Fruit fly (Drosophila melanogaster) whole organism, prepupa: Measurements from ENCODE around the gene bun.
A peak's percentile ranks its signal among the peaks of the same experiment; 100 is the strongest.

Experiments
- Blimp-1 ChIP-seq: fragments of 200-800 bp; sonication (Bioruptor generic); optimal IDR thresholded peaks from 3 replicates; lab custom pipeline; 2017; ENCODE audit warnings: missing biosample characterization, missing genetic modification characterization, mild to moderate bottlenecking, moderate library complexity, missing genetic modification reagents
- CG11902 ChIP-seq: fragments of 200-800 bp; sonication (Bioruptor generic); optimal IDR thresholded peaks from 3 replicates; lab custom pipeline; 2016; ENCODE audit warnings: missing biosample characterization, missing genetic modification characterization
- CG15336 ChIP-seq: fragments of 200-800 bp; sonication (Bioruptor generic); IDR thresholded peaks from 2 replicates; pipeline ENCODE4 v1.3.6; 2022; ENCODE audit warnings: missing biosample characterization, missing genetic modification characterization
- CG1621 ChIP-seq: fragments of 200-800 bp; sonication (Bioruptor generic); optimal IDR thresholded peaks from 3 replicates; lab custom pipeline; 2018; ENCODE audit warnings: missing biosample characterization, mild to moderate bottlenecking, missing genetic modification characterization
- CG6163 ChIP-seq: fragments of 200-800 bp; sonication (Bioruptor generic); IDR thresholded peaks from 3 replicates; pipeline ENCODE4 v1.3.6; 2022; ENCODE audit warnings: missing biosample characterization, missing genetic modification characterization
- CG6276 ChIP-seq: fragments of 200-800 bp; sonication (Bioruptor generic); optimal IDR thresholded peaks from 2 replicates; lab custom pipeline; 2017; ENCODE audit warnings: missing biosample characterization, mild to moderate bottlenecking, missing genetic modification characterization
- CG8119 ChIP-seq: fragments of 200-800 bp; sonication (Bioruptor generic); IDR thresholded peaks from 3 replicates; pipeline ENCODE4 v1.3.6; 2022; ENCODE audit warnings: missing biosample characterization, missing genetic modification characterization
- CG8319 ChIP-seq: fragments of 200-800 bp; sonication (Bioruptor generic); optimal IDR thresholded peaks from 3 replicates; lab custom pipeline; 2016; ENCODE audit warnings: missing biosample characterization, missing genetic modification characterization
- Eip78C ChIP-seq: fragments of 200-800 bp; sonication (Bioruptor generic); peaks from one replicate; lab custom pipeline; 2016; ENCODE audit warnings: missing biosample characterization, missing genetic modification characterization
- Eip93F ChIP-seq: fragments of 200-800 bp; sonication (Bioruptor generic); optimal IDR thresholded peaks from 2 replicates; lab custom pipeline; 2016; ENCODE audit warnings: missing biosample characterization, mild to moderate bottlenecking, missing genetic modification characterization
- Ets21C ChIP-seq: fragments of 200-800 bp; sonication (Bioruptor generic); optimal IDR thresholded peaks from 3 replicates; lab custom pipeline; 2016; ENCODE audit warnings: missing biosample characterization, missing genetic modification characterization
- Hr38 ChIP-seq: sonication (Bioruptor generic); optimal IDR thresholded peaks from 2 replicates; lab custom pipeline; 2016; ENCODE audit warnings: missing biosample characterization, missing genetic modification characterization
- Hr39 ChIP-seq: fragments of 200-800 bp; sonication (Bioruptor generic); optimal IDR thresholded peaks from 2 replicates; lab custom pipeline; 2016; ENCODE audit warnings: missing biosample characterization, missing genetic modification characterization
- Lpt ChIP-seq: fragments of 200-800 bp; sonication (Bioruptor generic); optimal IDR thresholded peaks from 3 replicates; lab custom pipeline; 2016; ENCODE audit warnings: missing biosample characterization, missing genetic modification characterization
- Met ChIP-seq: fragments of 200-800 bp; sonication (Bioruptor generic); optimal IDR thresholded peaks from 3 replicates; lab custom pipeline; 2016; ENCODE audit warnings: missing biosample characterization, missing genetic modification characterization
- Sox14 ChIP-seq: fragments of 200-800 bp; sonication (Bioruptor generic); optimal IDR thresholded peaks from 3 replicates; lab custom pipeline; 2016; ENCODE audit warnings: missing biosample characterization, missing genetic modification characterization
- achi ChIP-seq: fragments of 200-800 bp; sonication (Bioruptor generic); optimal IDR thresholded peaks from 3 replicates; lab custom pipeline; 2016; ENCODE audit warnings: missing biosample characterization, missing genetic modification characterization
- dac ChIP-seq: fragments of 200-800 bp; sonication (Bioruptor generic); optimal IDR thresholded peaks from 2 replicates; lab custom pipeline; 2017; ENCODE audit warnings: missing biosample characterization, mild to moderate bottlenecking, missing genetic modification characterization
- eg ChIP-seq: fragments of 200-800 bp; sonication (Bioruptor generic); IDR thresholded peaks from 3 replicates; pipeline ENCODE4 v1.3.6; 2022; ENCODE audit warnings: missing biosample characterization, missing genetic modification characterization
- fd59A ChIP-seq: fragments of 200-800 bp; sonication (Bioruptor generic); optimal IDR thresholded peaks from 2 replicates; lab custom pipeline; 2017; ENCODE audit warnings: missing biosample characterization, mild to moderate bottlenecking, missing genetic modification characterization, missing genetic modification reagents
- fd85E ChIP-seq: fragments of 200-800 bp; sonication (Bioruptor generic); optimal IDR thresholded peaks from 3 replicates; lab custom pipeline; 2016; ENCODE audit warnings: missing biosample characterization, missing genetic modification characterization
- fkh ChIP-seq: fragments of 200-800 bp; sonication (Bioruptor generic); optimal IDR thresholded peaks from 3 replicates; lab custom pipeline; 2017; ENCODE audit warnings: missing biosample characterization, mild to moderate bottlenecking, missing genetic modification characterization, moderate library complexity
- lz ChIP-seq: fragments of 200-800 bp; sonication (Bioruptor generic); optimal IDR thresholded peaks from 3 replicates; lab custom pipeline; 2016; ENCODE audit warnings: missing biosample characterization, missing genetic modification characterization
- pdm3 ChIP-seq: fragments of 200-800 bp; sonication (Bioruptor generic); optimal IDR thresholded peaks from 3 replicates; lab custom pipeline; 2016; ENCODE audit warnings: missing biosample characterization, missing genetic modification characterization
- svp ChIP-seq: fragments of 200-800 bp; sonication (Bioruptor generic); peaks from one replicate; lab custom pipeline; 2016; ENCODE audit warnings: missing biosample characterization, missing genetic modification characterization
- vri ChIP-seq: fragments of 200-800 bp; sonication (Bioruptor generic); optimal IDR thresholded peaks from 3 replicates; lab custom pipeline; 2016; ENCODE audit warnings: missing biosample characterization, mild to moderate bottlenecking, missing genetic modification characterization

The bun gene

dm6 chr2L:12475308-12475707, 71.1 kb downstream of the bun start (continued):
- peak; percentile 84 for TF ChIP-seq svp (GFP tag; lab: Kevin White, UChicago)
- no peak for TF ChIP-seq fd85E
- peak; percentile 25 for TF ChIP-seq CG6276 (GFP tag; lab: Kevin White, UChicago)
- peak; percentile 46 for TF ChIP-seq Sox14

dm6 chr2L:12474212-12474891, 72.1 kb downstream of the bun start:
- TF ChIP-seq CG6276 (GFP tag; lab: Kevin White, UChicago) = peak; percentile 27
- TF ChIP-seq svp (GFP tag; lab: Kevin White, UChicago) = peak; percentile 5
- TF ChIP-seq vri (GFP tag; lab: Kevin White, UChicago) = peak; percentile 48
- peak; percentile 54 for TF ChIP-seq Eip78C
- TF ChIP-seq fd59A (GFP tag; lab: Kevin White, UChicago) = no peak
- peak; percentile 32 for TF ChIP-seq fkh (GFP tag; lab: Kevin White, UChicago)

dm6 chr2L:12473583-12473982, 72.8 kb downstream of the bun start:
- peak; percentile 59 for TF ChIP-seq fkh (GFP tag; lab: Kevin White, UChicago)
- no peak for TF ChIP-seq Lpt (GFP tag; lab: Kevin White, UChicago)
- no peak for TF ChIP-seq Met (GFP tag; lab: Kevin White, UChicago)
- no peak for TF ChIP-seq pdm3 (GFP tag; lab: Kevin White, UChicago)
- TF ChIP-seq Eip93F = no peak

- no peak for TF ChIP-seq lz (GFP tag; lab: Kevin White, UChicago)
- TF ChIP-seq, all 60 proteins: peak for 0
These were observed 73.4 kb downstream of the bun start for dm6 chr2L:12472988-12473387.

dm6 chr2L:12471937-12472336, 74.5 kb downstream of the bun start:
- TF ChIP-seq Lpt (GFP tag; lab: Kevin White, UChicago) (peak; percentile 36), CG1621 (tag; lab: Kevin White, UChicago) (no peak), CG6276 (GFP tag; lab: Kevin White, UChicago) (peak; percentile 39), Hr38 (GFP tag; lab: Kevin White, UChicago) (no peak), CG6163 (GFP tag; lab: Robert Waterston, UW) (0 out of 3 replicates have a peak, but pooled peaks have one; percentile 6), eg (peak; percentile 83), CG8119 (peak; percentile 62; the same call in 2 of the 3 replicates), Hr39 (GFP tag; lab: Kevin White, UChicago) (no peak)
- TF ChIP-seq, all 60 proteins: peak for 5

- no peak for TF ChIP-seq Eip78C
- TF ChIP-seq CG8319 = no peak
- no peak for TF ChIP-seq CG15336
These were observed 77.2 kb downstream of the bun start for dm6 chr2L:12469235-12469634.

dm6 chr2L:12468813-12469212, 77.6 kb downstream of the bun start:
- TF ChIP-seq CG6163 (GFP tag; lab: Robert Waterston, UW) = no peak
- TF ChIP-seq Eip78C = peak; percentile 4

- no peak for TF ChIP-seq Blimp-1 (GFP tag; lab: Kevin White, UChicago)
- TF ChIP-seq fkh (GFP tag; lab: Kevin White, UChicago) = peak; percentile 55
These were observed 78.7 kb downstream of the bun start for dm6 chr2L:12467673-12468072.

- TF ChIP-seq CG11902 (no peak), achi (GFP tag; lab: Kevin White, UChicago) (no peak), dac (GFP tag; lab: Kevin White, UChicago) (no peak), Ets21C (GFP tag; lab: Kevin White, UChicago) (no peak)
These were observed 79.8 kb downstream of the bun start for dm6 chr2L:12466506-12467043.
